Worm (Caenorhabditis elegans): Measurements from ENCODE around the gene ire-1.
A peak's percentile ranks its signal among the peaks of the same experiment; 100 is the strongest.

DNA sequence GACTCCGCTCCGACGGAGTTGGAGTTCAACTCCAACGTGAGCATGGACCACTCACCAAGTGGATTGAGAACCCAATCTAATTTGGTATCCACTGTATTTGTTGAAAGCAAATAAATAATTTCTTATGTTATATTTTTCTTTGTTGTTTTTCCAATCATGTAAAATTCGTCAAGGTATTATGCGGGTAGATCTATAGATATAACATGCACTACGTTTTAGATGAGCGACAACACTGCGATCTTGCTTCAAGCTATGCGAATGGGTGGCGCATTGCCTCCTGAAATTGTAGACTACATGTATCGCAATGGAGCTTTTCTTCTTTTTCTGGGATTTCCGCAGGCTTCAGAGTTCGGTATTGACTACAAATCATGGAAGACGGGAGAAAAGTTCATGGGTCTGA is 19.8 kb upstream of the ire-1 start, which contains the start of gene F10B5.2:
- TF ChIP-seq cebp-1 (GFP tag; IDR thresholded peaks at IDR 0.05): no peak
- no peak for TF ChIP-seq cebp-1 (tag; optimal IDR thresholded peaks at IDR 0.05)
- no peak for TF ChIP-seq akir-1 (GFP tag; optimal IDR thresholded peaks at IDR 0.05)
- no peak for TF ChIP-seq Y53F4B.3 (GFP tag; IDR thresholded peaks at IDR 0.05)
- no peak for TF ChIP-seq unc-62 (GFP tag; optimal IDR thresholded peaks at IDR 0.05)
- TF ChIP-seq chd-7 (tag; optimal IDR thresholded peaks at IDR 0.05): no peak
- TF ChIP-seq dpl-1 (GFP tag; optimal IDR thresholded peaks at IDR 0.05): peak; percentile 3
- peak; percentile 7 for TF ChIP-seq atf-7 (tag; optimal IDR thresholded peaks at IDR 0.05)
- TF ChIP-seq T26A5.8 (tag; optimal IDR thresholded peaks at IDR 0.05): no peak
- TF ChIP-seq tbp1 (GFP tag; optimal IDR thresholded peaks at IDR 0.05): no peak
- no peak for TF ChIP-seq rpc-1 (optimal IDR thresholded peaks at IDR 0.05)
- no peak for TF ChIP-seq rpc-1 (tag; optimal IDR thresholded peaks at IDR 0.05)

Data from whole organism, young adult.